Worm (Caenorhabditis elegans) whole organism, young adult: ENCODE results near the gene C49G7.10.

Source experiments
- K12H6.12 ChIP-seq: fragments of 200-800 bp; sonication (Bioruptor generic); optimal IDR thresholded peaks from 2 replicates; lab custom pipeline; 2018; ENCODE audit warnings: mild to moderate bottlenecking, missing genetic modification characterization, missing compliant biosample characterization
- ZK185.1 ChIP-seq: sonication (generic microtip); optimal IDR thresholded peaks from 2 replicates; lab custom pipeline; 2016; ENCODE audit warnings: mild to moderate bottlenecking, missing genetic modification characterization, missing compliant biosample characterization; ENCODE audit not compliant: poor library complexity, severe bottlenecking
- atf-7 ChIP-seq: sonication (generic microtip); optimal IDR thresholded peaks from 2 replicates; lab custom pipeline; 2017; ENCODE audit warnings: mild to moderate bottlenecking, missing genetic modification characterization, missing compliant biosample characterization
- ccch-3 ChIP-seq: fragments of 200-800 bp; sonication (Bioruptor generic); optimal IDR thresholded peaks from 2 replicates; lab custom pipeline; 2018; ENCODE audit warnings: mild to moderate bottlenecking, missing genetic modification characterization, missing compliant biosample characterization
- ets-4 ChIP-seq: fragments of 200-800 bp; sonication (Bioruptor generic); optimal IDR thresholded peaks from 2 replicates; lab custom pipeline; 2018; ENCODE audit warnings: mild to moderate bottlenecking, missing genetic modification characterization, missing compliant biosample characterization
- lin-40 ChIP-seq: sonication (generic microtip); optimal IDR thresholded peaks from 2 replicates; lab custom pipeline; 2016; ENCODE audit warnings: missing genetic modification characterization, mild to moderate bottlenecking, missing compliant biosample characterization, missing genotype, missing genetic modification reagents
- lsy-27 ChIP-seq: sonication (generic microtip); optimal IDR thresholded peaks from 2 replicates; lab custom pipeline; 2017; ENCODE audit warnings: missing genetic modification characterization, mild to moderate bottlenecking, missing compliant biosample characterization, antibody characterized with exemption, missing genotype, borderline replicate concordance; ENCODE audit not compliant: insufficient read depth
- mcd-1 ChIP-seq: fragments of 200-800 bp; sonication (Bioruptor generic); IDR thresholded peaks from 2 replicates; pipeline ENCODE4 v1.3.6; 2022; ENCODE audit warnings: missing genetic modification reagents, missing genetic modification characterization, missing compliant biosample characterization
- nfya-1 ChIP-seq: sonication (generic microtip); optimal IDR thresholded peaks from 2 replicates; lab custom pipeline; 2017; ENCODE audit warnings: antibody characterized with exemption, missing compliant biosample characterization, missing genetic modification characterization, borderline replicate concordance; ENCODE audit not compliant: insufficient read depth
- nfya-2 ChIP-seq: fragments of 200-800 bp; sonication (Bioruptor generic); IDR thresholded peaks from 2 replicates; pipeline ENCODE4 v1.3.6; 2022; ENCODE audit warnings: missing genetic modification reagents, missing genetic modification characterization, missing compliant biosample characterization
- nfyb-1 ChIP-seq: fragments of 200-800 bp; sonication (Bioruptor generic); IDR thresholded peaks from 2 replicates; pipeline ENCODE4 v1.3.6; 2022; ENCODE audit warnings: missing genetic modification reagents, missing genetic modification characterization, missing compliant biosample characterization
- nhr-120 ChIP-seq: fragments of 200-800 bp; sonication (Bioruptor generic); IDR thresholded peaks from 2 replicates; pipeline ENCODE4 v1.3.6; 2022; ENCODE audit warnings: missing genetic modification characterization, missing compliant biosample characterization
- nhr-179 ChIP-seq: sonication (generic microtip); optimal IDR thresholded peaks from 2 replicates; lab custom pipeline; 2016; ENCODE audit warnings: mild to moderate bottlenecking, missing genetic modification characterization, missing compliant biosample characterization
- nhr-90 ChIP-seq: sonication (generic microtip); optimal IDR thresholded peaks from 2 replicates; lab custom pipeline; 2016; ENCODE audit warnings: missing genotype, mild to moderate bottlenecking, missing genetic modification characterization, missing compliant biosample characterization
- sdz-38 ChIP-seq: sonication (generic microtip); optimal IDR thresholded peaks from 2 replicates; lab custom pipeline; 2016; ENCODE audit warnings: missing genotype, missing genetic modification characterization, missing compliant biosample characterization
- sea-2 ChIP-seq: fragments of 200-800 bp; sonication (Bioruptor generic); IDR thresholded peaks from 2 replicates; pipeline ENCODE4 v1.3.6; 2022; ENCODE audit warnings: missing genetic modification characterization, missing compliant biosample characterization
- tbx-9 ChIP-seq: sonication (generic microtip); optimal IDR thresholded peaks from 2 replicates; lab custom pipeline; 2016; ENCODE audit warnings: borderline replicate concordance, missing genetic modification characterization, inconsistent platforms, missing compliant biosample characterization
- tlf-1 ChIP-seq: fragments of 200-800 bp; sonication (Bioruptor generic); optimal IDR thresholded peaks from 2 replicates; lab custom pipeline; 2018; ENCODE audit warnings: mild to moderate bottlenecking, missing genetic modification characterization, missing compliant biosample characterization
- xnd-1 ChIP-seq: sonication (generic microtip); optimal IDR thresholded peaks from 2 replicates; lab custom pipeline; 2016; ENCODE audit warnings: missing genotype, missing genetic modification reagents, missing genetic modification characterization, missing compliant biosample characterization
- ztf-25 ChIP-seq: fragments of 200-800 bp; sonication (Bioruptor generic); IDR thresholded peaks from 2 replicates; pipeline ENCODE4 v1.3.6; 2022; ENCODE audit warnings: missing genetic modification reagents, missing genetic modification characterization, missing compliant biosample characterization

Gene C49G7.10

DNA sequence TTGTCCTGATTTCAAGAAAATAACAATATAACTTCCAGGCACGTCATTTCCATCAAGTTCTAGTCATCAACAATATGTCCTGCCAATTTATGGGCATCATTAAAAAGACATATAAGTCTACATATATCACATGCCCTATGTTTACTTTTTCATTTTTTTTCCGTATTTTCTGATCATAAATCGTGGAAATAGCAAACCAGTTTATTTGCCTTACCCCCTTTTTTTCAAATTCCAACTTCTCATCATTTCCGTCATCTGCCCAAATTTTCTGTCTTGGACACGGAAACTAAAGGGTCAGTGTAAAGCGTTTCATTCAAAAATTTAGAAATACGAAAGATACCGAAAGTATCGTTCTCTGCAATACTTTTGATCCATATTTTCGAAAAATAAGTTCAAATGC is 49.5 kb downstream of the C49G7.10 start:
- TF ChIP-seq ets-4 (GFP tag; lab: Kevin White, UChicago): no peak
- TF ChIP-seq sea-2 (GFP tag; lab: Robert Waterston, UW): no peak
- no peak for TF ChIP-seq nfya-1 (tag; lab: Kevin White, UChicago)
- no peak for TF ChIP-seq ZK185.1 (tag; lab: Kevin White, UChicago)
- TF ChIP-seq nfya-2 (GFP tag; lab: Robert Waterston, UW): no peak
- no peak for TF ChIP-seq K12H6.12 (tag; lab: Kevin White, UChicago)
- no peak for TF ChIP-seq tbx-9 (tag; lab: Kevin White, UChicago)
- no peak for TF ChIP-seq xnd-1 (tag; lab: Kevin White, UChicago)
- no peak for TF ChIP-seq nhr-179 (tag; lab: Kevin White, UChicago)
- TF ChIP-seq atf-7 (tag; lab: Kevin White, UChicago): no peak
- no peak for TF ChIP-seq nhr-90 (tag; lab: Kevin White, UChicago)
- no peak for TF ChIP-seq ztf-25 (GFP tag; lab: Robert Waterston, UW)
- no peak for TF ChIP-seq nhr-120 (GFP tag; lab: Robert Waterston, UW)
- no peak for TF ChIP-seq tlf-1 (GFP tag; lab: Kevin White, UChicago)
- no peak for TF ChIP-seq lsy-27 (tag; lab: Kevin White, UChicago)
- TF ChIP-seq nfyb-1: no peak
- no peak for TF ChIP-seq ccch-3 (GFP tag; lab: Kevin White, UChicago)
- TF ChIP-seq sdz-38: no peak
- no peak for TF ChIP-seq mcd-1
- TF ChIP-seq lin-40 (tag; lab: Kevin White, UChicago): no peak
- TF ChIP-seq, all 124 proteins: peak for 0
